Fruit fly (Drosophila melanogaster): ENCODE results near the gene CG33722.
A peak's percentile ranks its signal among the peaks of the same experiment; 100 is the strongest.

The CG33722 gene

dm6 chr3R:8233864-8234263 is 10.0 kb upstream of the CG33722 start (continued):
- TF ChIP-seq CG12104 (GFP tag; optimal IDR thresholded peaks at IDR 0.05) (no peak), CG10147 (GFP tag; optimal IDR thresholded peaks at IDR 0.05) (no peak), Meics (GFP tag; optimal IDR thresholded peaks at IDR 0.05) (no peak), dysf (GFP tag; IDR thresholded peaks at IDR 0.05) (no peak), CG6683 (GFP tag; optimal IDR thresholded peaks at IDR 0.05) (no peak), Jarid2 (GFP tag; optimal IDR thresholded peaks at IDR 0.05) (no peak), ranshi (GFP tag; IDR thresholded peaks at IDR 0.05) (no peak), ttk (GFP tag; IDR thresholded peaks at IDR 0.05) (no peak), CG16813 (GFP tag; IDR thresholded peaks at IDR 0.05; ENCODE audit: partially characterized antibody) (no peak), CG12236 (GFP tag; optimal IDR thresholded peaks at IDR 0.05) (no peak), CG1024 (GFP tag; IDR thresholded peaks at IDR 0.05) (no peak), cg (GFP tag; optimal IDR thresholded peaks at IDR 0.05) (no peak), CG1233 (GFP tag; optimal IDR thresholded peaks at IDR 0.05) (no peak), CoRest (tag; optimal IDR thresholded peaks at IDR 0.05) (peak; percentile 3), gfzf (GFP tag; optimal IDR thresholded peaks at IDR 0.05) (no peak), CG32772 (GFP tag; IDR thresholded peaks at IDR 0.05) (no peak), trh (GFP tag; optimal IDR thresholded peaks at IDR 0.05) (no peak), D19B (GFP tag; optimal IDR thresholded peaks at IDR 0.05) (peak; percentile 86), pan (optimal IDR thresholded peaks at IDR 0.05) (peak in 1 of 2 experiments; percentile 61), pan (GFP tag; optimal IDR thresholded peaks at IDR 0.05 in 1 of 2, IDR thresholded peaks at IDR 0.05 in 1 of 2) (no peak), CG5180 (GFP tag; optimal IDR thresholded peaks at IDR 0.05) (no peak), Rx (GFP tag; IDR thresholded peaks at IDR 0.05) (no peak), Dip3 (GFP tag; optimal IDR thresholded peaks at IDR 0.05) (no peak), lmd (GFP tag; IDR thresholded peaks at IDR 0.05) (no peak), odd (GFP tag; optimal IDR thresholded peaks at IDR 0.05) (peak; percentile 12), TFAM (GFP tag; optimal IDR thresholded peaks at IDR 0.05) (no peak), klu (GFP tag; IDR thresholded peaks at IDR 0.05) (no peak), tna (GFP tag; IDR thresholded peaks at IDR 0.05; ENCODE audit: partially characterized antibody) (no peak), CG11456 (GFP tag; IDR thresholded peaks at IDR 0.05) (no peak), CG4424 (GFP tag; optimal IDR thresholded peaks at IDR 0.05) (no peak), CG34224 (GFP tag; IDR thresholded peaks at IDR 0.05; ENCODE audit: partially characterized antibody) (no peak), scrt (GFP tag; optimal IDR thresholded peaks at IDR 0.05) (no peak), CG2129 (GFP tag; IDR thresholded peaks at IDR 0.05; ENCODE audit: partially characterized antibody) (no peak), CG1602 (GFP tag; optimal IDR thresholded peaks at IDR 0.05) (no peak), Sry-δ (GFP tag; optimal IDR thresholded peaks at IDR 0.05) (no peak), dati (GFP tag; IDR thresholded peaks at IDR 0.05) (no peak), nau (GFP tag; optimal IDR thresholded peaks at IDR 0.05) (no peak), ATbp (GFP tag; optimal IDR thresholded peaks at IDR 0.05) (peak; percentile 14), NK7.1 (GFP tag; optimal IDR thresholded peaks at IDR 0.05) (no peak), ato (GFP tag; IDR thresholded peaks at IDR 0.05; ENCODE audit: partially characterized antibody) (peak; percentile 21; the same call in 1 of the 2 replicates), Bdp1 (GFP tag; optimal IDR thresholded peaks at IDR 0.05) (no peak), wek (GFP tag; optimal IDR thresholded peaks at IDR 0.05) (no peak), chif (GFP tag; optimal IDR thresholded peaks at IDR 0.05) (peak in 1 of 2 experiments; percentile 48), jing (GFP tag; optimal IDR thresholded peaks at IDR 0.05) (no peak), Doc2 (GFP tag; IDR thresholded peaks at IDR 0.05) (no peak), MESR4 (GFP tag; optimal IDR thresholded peaks at IDR 0.05) (peak; percentile 35), CG18262 (tag; optimal IDR thresholded peaks at IDR 0.05) (peak; percentile 29), CG2678 (tag; optimal IDR thresholded peaks at IDR 0.05) (no peak), sisA (GFP tag; IDR thresholded peaks at IDR 0.05) (no peak), abd-A (tag; optimal IDR thresholded peaks at IDR 0.05) (no peak), ase (GFP tag; IDR thresholded peaks at IDR 0.05) (no peak)
